Worm (Caenorhabditis elegans) whole organism, L3 larva: ENCODE results near the gene oxi-1.
A peak's percentile ranks its signal among the peaks of the same experiment; 100 is the strongest.

Experiments used
- R02D3.7 ChIP-seq: fragments of 150-350 bp; optimal IDR thresholded peaks from 2 replicates; lab custom pipeline; 2014; ENCODE audit warnings: missing biosample characterization, missing genetic modification characterization
- ZK546.5 ChIP-seq: sonication (generic microtip); optimal IDR thresholded peaks from 2 replicates; lab custom pipeline; 2017; ENCODE audit warnings: missing biosample characterization, missing genetic modification characterization
- aly-2 ChIP-seq: fragments of 150-350 bp; optimal IDR thresholded peaks from 2 replicates; lab custom pipeline; 2014; ENCODE audit warnings: missing biosample characterization, missing genetic modification characterization
- ama-1 ChIP-seq: fragments of 150-350 bp; optimal IDR thresholded peaks from 2 replicates; lab custom pipeline; 2018
- ceh-16 ChIP-seq: sonication (generic microtip); optimal IDR thresholded peaks from 2 replicates; lab custom pipeline; 2017; ENCODE audit warnings: missing biosample characterization, missing genetic modification characterization
- ceh-28 ChIP-seq: fragments of 150-350 bp; optimal IDR thresholded peaks from 2 replicates; lab custom pipeline; 2014; ENCODE audit warnings: missing biosample characterization, missing genetic modification reagents, missing genetic modification characterization
- ceh-82 ChIP-seq: fragments of 150-350 bp; optimal IDR thresholded peaks from 2 replicates; lab custom pipeline; 2014; ENCODE audit warnings: missing biosample characterization, missing genetic modification characterization
- ceh-9 ChIP-seq: sonication (generic microtip); optimal IDR thresholded peaks from 2 replicates; lab custom pipeline; 2018; ENCODE audit warnings: missing biosample characterization, missing genetic modification characterization
- daf-12 ChIP-seq: fragments of 150-350 bp; optimal IDR thresholded peaks from 2 replicates; lab custom pipeline; 2014; ENCODE audit warnings: missing biosample characterization, missing genetic modification reagents, missing genetic modification characterization
- egl-27 ChIP-seq: sonication (generic microtip); optimal IDR thresholded peaks from 4 replicates; lab custom pipeline; 2017; ENCODE audit warnings: missing biosample characterization, missing genetic modification reagents, missing genetic modification characterization
- egl-5 ChIP-seq: fragments of 150-350 bp; optimal IDR thresholded peaks from 2 replicates; lab custom pipeline; 2017; ENCODE audit warnings: missing biosample characterization, missing genetic modification reagents, missing genetic modification characterization, inconsistent platforms
- elt-1 ChIP-seq: fragments of 150-350 bp; optimal IDR thresholded peaks from 2 replicates; lab custom pipeline; 2014; ENCODE audit warnings: missing biosample characterization, missing genetic modification characterization
- elt-2 ChIP-seq: sonication (generic microtip); optimal IDR thresholded peaks from 2 replicates; lab custom pipeline; 2016; ENCODE audit warnings: missing genetic modification reagents, mild to moderate bottlenecking, missing genetic modification characterization, missing compliant biosample characterization
- elt-3 ChIP-seq, 3 experiments: fragments of 150-350 bp in 1 of 3; sonication (generic microtip) in 2 of 3; optimal IDR thresholded peaks; 2 replicates in 2 of 3; 4 replicates in 1 of 3; lab custom pipeline; 2014 to 2017; ENCODE audit warnings: missing biosample characterization in 3 of 3, missing genetic modification characterization in 3 of 3
- eor-1 ChIP-seq, 2 experiments: fragments of 150-350 bp; optimal IDR thresholded peaks; 2 replicates each; lab custom pipeline; 2014 to 2018; ENCODE audit warnings: missing biosample characterization in 2 of 2, missing genetic modification characterization in 2 of 2
- fkh-10 ChIP-seq: sonication (generic microtip); optimal IDR thresholded peaks from 2 replicates; lab custom pipeline; 2017; ENCODE audit warnings: missing biosample characterization, missing genetic modification reagents, missing genetic modification characterization
- fkh-2 ChIP-seq: fragments of 150-350 bp; optimal IDR thresholded peaks from 2 replicates; lab custom pipeline; 2014; ENCODE audit warnings: missing biosample characterization, missing genetic modification reagents, missing genetic modification characterization
- fos-1 ChIP-seq: fragments of 150-350 bp; optimal IDR thresholded peaks from 2 replicates; lab custom pipeline; 2014; ENCODE audit warnings: missing biosample characterization, missing genetic modification characterization
- hmg-11 ChIP-seq: sonication (generic microtip); optimal IDR thresholded peaks from 2 replicates; lab custom pipeline; 2016; ENCODE audit warnings: missing genetic modification characterization, missing compliant biosample characterization
- jun-1 ChIP-seq: fragments of 150-350 bp; optimal IDR thresholded peaks from 2 replicates; lab custom pipeline; 2014; ENCODE audit warnings: missing biosample characterization, missing genetic modification reagents, missing genetic modification characterization
- lin-15B ChIP-seq: fragments of 150-350 bp; optimal IDR thresholded peaks from 2 replicates; lab custom pipeline; 2014; ENCODE audit warnings: missing biosample characterization, missing genetic modification characterization
- lin-39 ChIP-seq: fragments of 150-350 bp; optimal IDR thresholded peaks from 2 replicates; lab custom pipeline; 2018; ENCODE audit warnings: missing biosample characterization, missing genetic modification reagents, missing genetic modification characterization
- lsy-12 ChIP-seq: sonication (generic microtip); optimal IDR thresholded peaks from 2 replicates; lab custom pipeline; 2016; ENCODE audit warnings: mild to moderate bottlenecking, missing genetic modification characterization, missing compliant biosample characterization
- mdl-1 ChIP-seq: fragments of 150-350 bp; optimal IDR thresholded peaks from 2 replicates; lab custom pipeline; 2014; ENCODE audit warnings: missing biosample characterization, missing genetic modification characterization
- mml-1 ChIP-seq: fragments of 150-350 bp; sonication (generic microtip); optimal IDR thresholded peaks from 3 replicates; lab custom pipeline; 2014; ENCODE audit warnings: missing biosample characterization, missing genetic modification characterization
- nfya-1 ChIP-seq: sonication (generic microtip); optimal IDR thresholded peaks from 2 replicates; lab custom pipeline; 2017; ENCODE audit warnings: missing genetic modification characterization, mild to moderate bottlenecking, missing compliant biosample characterization, antibody characterized with exemption, moderate library complexity; ENCODE audit not compliant: insufficient read depth
- nhr-11 ChIP-seq: fragments of 150-350 bp; optimal IDR thresholded peaks from 2 replicates; lab custom pipeline; 2014; ENCODE audit warnings: missing biosample characterization, missing genetic modification characterization
- nhr-12 ChIP-seq: fragments of 150-350 bp; optimal IDR thresholded peaks from 2 replicates; lab custom pipeline; 2014; ENCODE audit warnings: missing biosample characterization, missing genetic modification characterization
- nhr-23 ChIP-seq: fragments of 150-350 bp; optimal IDR thresholded peaks from 2 replicates; lab custom pipeline; 2014; ENCODE audit warnings: missing biosample characterization, missing genetic modification reagents, missing genetic modification characterization
- nhr-237 ChIP-seq: fragments of 150-350 bp; optimal IDR thresholded peaks from 2 replicates; lab custom pipeline; 2014; ENCODE audit warnings: missing biosample characterization, missing genetic modification characterization
- nhr-25 ChIP-seq: sonication (generic microtip); optimal IDR thresholded peaks from 2 replicates; lab custom pipeline; 2017; ENCODE audit warnings: missing biosample characterization, missing genetic modification characterization
- nhr-28 ChIP-seq: fragments of 150-350 bp; optimal IDR thresholded peaks from 2 replicates; lab custom pipeline; 2014; ENCODE audit warnings: missing biosample characterization, missing genetic modification characterization
- nhr-43 ChIP-seq: sonication (generic microtip); optimal IDR thresholded peaks from 2 replicates; lab custom pipeline; 2016; ENCODE audit warnings: mild to moderate bottlenecking, missing genetic modification characterization, missing compliant biosample characterization; ENCODE audit not compliant: poor library complexity, severe bottlenecking
- nhr-67 ChIP-seq: fragments of 150-350 bp; optimal IDR thresholded peaks from 2 replicates; lab custom pipeline; 2014; ENCODE audit warnings: missing biosample characterization, missing genetic modification characterization
- nhr-76 ChIP-seq: fragments of 150-350 bp; sonication (generic microtip); optimal IDR thresholded peaks from 5 replicates; lab custom pipeline; 2014; ENCODE audit warnings: missing biosample characterization, missing genetic modification characterization
- nhr-77 ChIP-seq: fragments of 150-350 bp; optimal IDR thresholded peaks from 2 replicates; lab custom pipeline; 2014; ENCODE audit warnings: missing biosample characterization, missing genetic modification characterization
- pha-4 ChIP-seq: fragments of 150-350 bp; optimal IDR thresholded peaks from 2 replicates; lab custom pipeline; 2014; ENCODE audit warnings: missing biosample characterization, missing genetic modification reagents, missing genetic modification characterization
- pqm-1 ChIP-seq: fragments of 150-350 bp; optimal IDR thresholded peaks from 2 replicates; lab custom pipeline; 2017; ENCODE audit warnings: missing biosample characterization, missing genetic modification characterization, inconsistent platforms
- sea-2 ChIP-seq: fragments of 150-350 bp; sonication (generic microtip); optimal IDR thresholded peaks from 4 replicates; lab custom pipeline; 2014; ENCODE audit warnings: missing biosample characterization, missing genetic modification reagents, missing genetic modification characterization
- skn-1 ChIP-seq: fragments of 150-350 bp; optimal IDR thresholded peaks from 2 replicates; lab custom pipeline; 2014; ENCODE audit warnings: missing biosample characterization, missing genetic modification characterization
- snpc-4 ChIP-seq: fragments of 150-350 bp; optimal IDR thresholded peaks from 2 replicates; lab custom pipeline; 2014; ENCODE audit warnings: missing biosample characterization, missing genetic modification characterization
- tbx-2 ChIP-seq: sonication (generic microtip); optimal IDR thresholded peaks from 2 replicates; lab custom pipeline; 2016; ENCODE audit warnings: mild to moderate bottlenecking, missing genetic modification characterization, missing compliant biosample characterization
- unc-39 ChIP-seq: sonication (generic microtip); optimal IDR thresholded peaks from 4 replicates; lab custom pipeline; 2017; ENCODE audit warnings: missing biosample characterization, missing genetic modification characterization
- unc-62 ChIP-seq: fragments of 150-350 bp; sonication (generic microtip); optimal IDR thresholded peaks from 4 replicates; lab custom pipeline; 2014; ENCODE audit warnings: missing biosample characterization, missing genetic modification reagents, missing genetic modification characterization
- zag-1 ChIP-seq: fragments of 150-350 bp; optimal IDR thresholded peaks from 2 replicates; lab custom pipeline; 2014; ENCODE audit warnings: missing biosample characterization, missing genetic modification characterization
- ztf-11 ChIP-seq: fragments of 150-350 bp; optimal IDR thresholded peaks from 2 replicates; lab custom pipeline; 2014; ENCODE audit warnings: missing biosample characterization, missing genetic modification characterization
- ztf-4 ChIP-seq: fragments of 150-350 bp; optimal IDR thresholded peaks from 2 replicates; lab custom pipeline; 2014; ENCODE audit warnings: missing biosample characterization, missing genetic modification characterization

oxi-1 gene

ce11 chrIII:10844873-10845272, 13.2 kb upstream of the oxi-1 start, which contains the start of gene pde-12:
pde-12 (minus strand) TSS chrIII:10845020.
- TF ChIP-seq elt-2 (tag; lab: Kevin White, UChicago) = peak; percentile 44
- TF ChIP-seq lsy-12 (tag; lab: Kevin White, UChicago) = peak; percentile 83
- TF ChIP-seq hmg-11 (tag; lab: Kevin White, UChicago) = peak; percentile 71
- peak; percentile 44 for TF ChIP-seq elt-1 (tag; lab: Kevin White, UChicago)
- TF ChIP-seq ceh-9 = no peak
- TF ChIP-seq daf-12 (tag; lab: Kevin White, UChicago) = no peak
- TF ChIP-seq R02D3.7 (tag; lab: Kevin White, UChicago) = peak; percentile 67
- TF ChIP-seq tbx-2 (tag; lab: Kevin White, UChicago) = peak; percentile 83
- TF ChIP-seq fos-1 = no peak
- TF ChIP-seq ZK546.5 = no peak
- TF ChIP-seq egl-27 (tag; lab: Kevin White, UChicago) = no peak
- TF ChIP-seq ceh-16 (tag; lab: Kevin White, UChicago) = no peak
- TF ChIP-seq ceh-82 (tag; lab: Kevin White, UChicago) = peak; percentile 6
- peak; percentile 87 for TF ChIP-seq nfya-1 (tag; lab: Kevin White, UChicago)
- TF ChIP-seq aly-2 (tag; lab: Kevin White, UChicago) = no peak
- TF ChIP-seq skn-1 = peak; percentile 52
- no peak for TF ChIP-seq zag-1
- no peak for TF ChIP-seq sea-2
- TF ChIP-seq pha-4 (tag; lab: Kevin White, UChicago) = peak; percentile 82
- no peak for TF ChIP-seq fkh-2 (tag; lab: Kevin White, UChicago)
- TF ChIP-seq ztf-11 = no peak
- TF ChIP-seq nhr-43 (tag; lab: Kevin White, UChicago) = peak; percentile 76
- TF ChIP-seq nhr-11 (tag; lab: Kevin White, UChicago) = no peak
- TF ChIP-seq unc-62 (GFP tag; lab: Kevin White, UChicago) = no peak
- TF ChIP-seq nhr-67 (tag; lab: Kevin White, UChicago) = no peak
- TF ChIP-seq mdl-1 = no peak
- no peak for TF ChIP-seq unc-39
- TF ChIP-seq elt-3 (tag; optimal IDR thresholded peaks at IDR 0.05; lab: Kevin White, UChicago) = no peak
- no peak for TF ChIP-seq ztf-4 (tag; lab: Kevin White, UChicago)
- TF ChIP-seq egl-5 (tag; lab: Kevin White, UChicago) = peak; percentile 1
- TF ChIP-seq nhr-25 (tag; lab: Kevin White, UChicago) = peak; percentile 67
- no peak for TF ChIP-seq fkh-10
- peak; percentile 91 for TF ChIP-seq nhr-23 (tag; lab: Kevin White, UChicago)
- TF ChIP-seq nhr-12 (tag; lab: Kevin White, UChicago) = no peak
- peak; percentile 20 for TF ChIP-seq lin-39 (tag; lab: Kevin White, UChicago)
- peak; percentile 25 for TF ChIP-seq snpc-4 (tag; lab: Kevin White, UChicago)
- peak; percentile 56 for TF ChIP-seq nhr-77 (tag; lab: Kevin White, UChicago)
- TF ChIP-seq lin-15B (tag; lab: Kevin White, UChicago) = peak; percentile 89
- no peak for TF ChIP-seq eor-1 (tag; optimal IDR thresholded peaks at IDR 0.05; lab: Kevin White, UChicago)
- TF ChIP-seq nhr-76 (tag; lab: Kevin White, UChicago) = no peak
- TF ChIP-seq ama-1 (lab: Kevin White, UChicago) = no peak
- TF ChIP-seq nhr-28 (tag; lab: Kevin White, UChicago) = no peak
- no peak for TF ChIP-seq nhr-237 (tag; lab: Kevin White, UChicago)
- TF ChIP-seq jun-1 (tag; lab: Kevin White, UChicago) = peak; percentile 62
- no peak for TF ChIP-seq pqm-1 (tag; lab: Kevin White, UChicago)
- peak; percentile 51 for TF ChIP-seq ceh-28 (tag; lab: Kevin White, UChicago)
- TF ChIP-seq mml-1 (tag; lab: Kevin White, UChicago) = no peak
